Fruit fly (Drosophila melanogaster): Measurements from ENCODE around the gene rols.

Gene rols

DNA sequence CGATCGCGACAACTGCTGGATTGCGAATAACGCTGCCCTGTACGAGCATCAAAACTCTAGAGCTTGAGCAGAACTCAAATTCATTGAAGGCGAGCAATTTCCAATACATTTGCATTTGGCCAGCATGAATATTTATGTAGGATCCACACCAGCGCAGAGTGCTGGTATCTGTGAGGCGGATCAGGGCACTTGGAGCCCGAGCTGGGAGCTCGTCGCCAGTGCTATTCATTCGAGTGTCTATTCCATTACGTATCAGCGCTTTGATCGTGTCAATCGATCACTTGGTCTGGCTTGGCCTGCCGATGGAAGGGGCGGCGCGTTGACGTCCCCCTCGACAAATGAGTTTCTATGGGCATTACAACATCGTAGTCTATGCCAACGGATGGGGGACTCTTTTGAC lies 98.6 kb downstream of the rols start, which contains the start of gene prc:
prc (minus strand) TSS at position 28 of the 400 bp plus-strand sequence.
- TF ChIP-seq svp (GFP tag) (peak; percentile 48), CG9139 (GFP tag; optimal IDR thresholded peaks at IDR 0.05) (no peak), CG16779 (tag; optimal IDR thresholded peaks at IDR 0.05) (no peak)

Measured in whole organism, prepupa.